Fruit fly (Drosophila melanogaster) whole organism, embryonic: ENCODE data around the gene Actn.
A peak's percentile ranks its signal among the peaks of the same experiment; 100 is the strongest.

Experiments used
- Awh ChIP-seq: fragments of 200-800 bp; sonication (Bioruptor generic); IDR thresholded peaks from 2 replicates; pipeline ENCODE4, ENCODE4 v1.3.6; 2022; ENCODE audit warnings: missing biosample characterization, missing genetic modification characterization
- BEAF-32 ChIP-seq: fragments of 200-800 bp; sonication (Bioruptor generic); optimal IDR thresholded peaks from 3 replicates; lab custom pipeline; 2017; ENCODE audit warnings: missing biosample characterization, missing genetic modification characterization, mild to moderate bottlenecking, moderate library complexity, missing genetic modification reagents
- Bgb ChIP-seq: fragments of 200-800 bp; sonication (Bioruptor generic); IDR thresholded peaks from 2 replicates; pipeline ENCODE4 v1.3.6; 2022; ENCODE audit warnings: missing biosample characterization, missing genetic modification characterization; ENCODE audit not compliant: partially characterized antibody
- CG10979 ChIP-seq: fragments of 200-800 bp; sonication (Bioruptor generic); optimal IDR thresholded peaks from 2 replicates; lab custom pipeline; 2018; ENCODE audit warnings: missing biosample characterization, mild to moderate bottlenecking, missing genetic modification characterization, moderate library complexity
- CG11398 ChIP-seq: fragments of 200-800 bp; sonication (Bioruptor generic); optimal IDR thresholded peaks from 2 replicates; lab custom pipeline; 2016; ENCODE audit warnings: missing biosample characterization, missing genetic modification characterization
- CG13624 ChIP-seq: fragments of 200-800 bp; sonication (Bioruptor generic); optimal IDR thresholded peaks from 2 replicates; lab custom pipeline; 2016; ENCODE audit warnings: missing biosample characterization, missing genetic modification characterization
- CG14667 ChIP-seq: fragments of 200-800 bp; sonication (Bioruptor generic); IDR thresholded peaks from 2 replicates; pipeline ENCODE4 v1.3.6; 2022; ENCODE audit warnings: missing biosample characterization, missing genetic modification characterization
- CG17385 ChIP-seq: fragments of 200-800 bp; sonication (Bioruptor generic); optimal IDR thresholded peaks from 3 replicates; lab custom pipeline; 2018; ENCODE audit warnings: missing biosample characterization, mild to moderate bottlenecking, missing genetic modification characterization
- CG18262 ChIP-seq: fragments of 200-800 bp; optimal IDR thresholded peaks from 3 replicates; lab custom pipeline; 2019; ENCODE audit warnings: missing biosample characterization, mild to moderate bottlenecking, missing genetic modification characterization, moderate library complexity
- CG18619 ChIP-seq: fragments of 200-800 bp; sonication (Bioruptor generic); optimal IDR thresholded peaks from 3 replicates; lab custom pipeline; 2017; ENCODE audit warnings: missing biosample characterization, mild to moderate bottlenecking, missing genetic modification characterization
- CG31224 ChIP-seq: fragments of 200-800 bp; sonication (Bioruptor generic); IDR thresholded peaks from 2 replicates; pipeline ENCODE4 v1.3.6; 2022; ENCODE audit warnings: missing biosample characterization, missing genetic modification characterization
- CG33213 ChIP-seq: fragments of 200-800 bp; sonication (Bioruptor generic); optimal IDR thresholded peaks from 3 replicates; lab custom pipeline; 2016; ENCODE audit warnings: missing biosample characterization, missing genetic modification characterization
- CG3847 ChIP-seq: fragments of 200-800 bp; sonication (Bioruptor generic); IDR thresholded peaks from 2 replicates; pipeline ENCODE4 v1.3.6; 2022; ENCODE audit warnings: missing biosample characterization, missing genetic modification characterization
- CG3995 ChIP-seq: fragments of 200-800 bp; sonication (Bioruptor generic); optimal IDR thresholded peaks from 3 replicates; lab custom pipeline; 2016; ENCODE audit warnings: missing biosample characterization, missing genetic modification characterization
- CG4328 ChIP-seq: fragments of 200-800 bp; sonication (Bioruptor generic); optimal IDR thresholded peaks from 3 replicates; lab custom pipeline; 2017; ENCODE audit warnings: missing biosample characterization, missing genetic modification reagents, missing genetic modification characterization
- CG5180 ChIP-seq: fragments of 200-800 bp; sonication (Bioruptor generic); optimal IDR thresholded peaks from 3 replicates; lab custom pipeline; 2017; ENCODE audit warnings: missing biosample characterization, missing genetic modification characterization, mild to moderate bottlenecking, moderate library complexity, missing genetic modification reagents
- CG6813 ChIP-seq: fragments of 200-800 bp; sonication (Bioruptor generic); optimal IDR thresholded peaks from 2 replicates; lab custom pipeline; 2017; ENCODE audit warnings: missing biosample characterization, missing genetic modification characterization, mild to moderate bottlenecking, moderate library complexity, missing genetic modification reagents
- CG7372 ChIP-seq: fragments of 200-800 bp; sonication (Bioruptor generic); IDR thresholded peaks from 2 replicates; pipeline ENCODE4 v1.3.6; 2022; ENCODE audit warnings: missing biosample characterization, missing genetic modification characterization
- CG7556 ChIP-seq: fragments of 200-800 bp; sonication (Bioruptor generic); optimal IDR thresholded peaks from 2 replicates; lab custom pipeline; 2017; ENCODE audit warnings: missing biosample characterization, mild to moderate bottlenecking, missing genetic modification characterization
- CG7928 ChIP-seq: fragments of 200-800 bp; sonication (Bioruptor generic); optimal IDR thresholded peaks from 2 replicates; lab custom pipeline; 2017; ENCODE audit warnings: missing biosample characterization, mild to moderate bottlenecking, missing genetic modification characterization
- CG8388 ChIP-seq: fragments of 200-800 bp; sonication (Bioruptor generic); optimal IDR thresholded peaks from 2 replicates; lab custom pipeline; 2019; ENCODE audit warnings: missing biosample characterization, mild to moderate bottlenecking, missing genetic modification characterization, moderate library complexity
- CG8944 ChIP-seq: fragments of 200-800 bp; sonication (Bioruptor generic); optimal IDR thresholded peaks from 3 replicates; lab custom pipeline; 2016; ENCODE audit warnings: missing biosample characterization, missing genetic modification characterization
- Chrac-16 ChIP-seq: fragments of 200-800 bp; sonication (Bioruptor generic); optimal IDR thresholded peaks from 3 replicates; lab custom pipeline; 2016; ENCODE audit warnings: missing biosample characterization, missing genetic modification characterization
- Dip2 ChIP-seq: fragments of 200-800 bp; sonication (Bioruptor generic); IDR thresholded peaks from 2 replicates; pipeline ENCODE4 v1.3.6; 2022; ENCODE audit warnings: missing biosample characterization, missing genetic modification characterization
- Hr39 ChIP-seq: fragments of >200 bp; optimal IDR thresholded peaks from 2 replicates; lab custom pipeline; 2017
- Hr51 ChIP-seq, 2 experiments: fragments of 200-800 bp; sonication (Bioruptor generic); optimal IDR thresholded peaks; 2 replicates in 1 of 2; 3 replicates in 1 of 2; lab custom pipeline; 2016 to 2018; ENCODE audit warnings: missing biosample characterization in 2 of 2, missing genetic modification characterization in 2 of 2, mild to moderate bottlenecking in 1 of 2, moderate library complexity in 1 of 2
- Lim3 ChIP-seq: fragments of 200-800 bp; sonication (Bioruptor generic); IDR thresholded peaks from 2 replicates; pipeline ENCODE4 v1.3.6; 2022; ENCODE audit warnings: missing biosample characterization, missing genetic modification characterization
- Nf-YA ChIP-seq: fragments of 200-800 bp; sonication (Bioruptor generic); IDR thresholded peaks from 2 replicates; pipeline ENCODE4 v1.3.6; 2022; ENCODE audit warnings: missing biosample characterization, missing genetic modification characterization
- Ptx1 ChIP-seq: fragments of 200-800 bp; sonication (Bioruptor generic); IDR thresholded peaks from 2 replicates; pipeline ENCODE4 v1.3.6; 2022; ENCODE audit warnings: missing biosample characterization, missing genetic modification characterization
- Trl ChIP-seq, 3 experiments: fragments of >200 bp in 2 of 3; fragments of 200-800 bp in 1 of 3; sonication (Bioruptor generic) in 1 of 3; optimal IDR thresholded peaks; 2 replicates in 1 of 3; 3 replicates in 2 of 3; lab custom pipeline; 2016 to 2017; ENCODE audit warnings: missing biosample characterization in 1 of 3, missing genetic modification characterization in 1 of 3
- Vsx1 ChIP-seq: fragments of 200-800 bp; sonication (Bioruptor generic); optimal IDR thresholded peaks from 2 replicates; lab custom pipeline; 2017; ENCODE audit warnings: missing biosample characterization, mild to moderate bottlenecking, missing genetic modification characterization, missing genetic modification reagents
- cg ChIP-seq: fragments of 200-800 bp; sonication (Bioruptor generic); optimal IDR thresholded peaks from 3 replicates; lab custom pipeline; 2019; ENCODE audit warnings: missing biosample characterization, mild to moderate bottlenecking, missing genetic modification characterization, moderate library complexity
- chn ChIP-seq: fragments of 200-800 bp; sonication (Bioruptor generic); optimal IDR thresholded peaks from 2 replicates; lab custom pipeline; 2016; ENCODE audit warnings: missing biosample characterization, missing genetic modification characterization
- dan ChIP-seq: fragments of 200-800 bp; sonication (Bioruptor generic); IDR thresholded peaks from 2 replicates; pipeline ENCODE4 v1.3.6; 2022; ENCODE audit warnings: missing biosample characterization, missing genetic modification characterization
- dysf ChIP-seq: fragments of 200-800 bp; sonication (Bioruptor generic); IDR thresholded peaks from 3 replicates; pipeline ENCODE4 v1.3.6; 2022; ENCODE audit warnings: missing biosample characterization, missing genetic modification characterization
- ind ChIP-seq: fragments of 200-800 bp; sonication (Bioruptor generic); optimal IDR thresholded peaks from 3 replicates; lab custom pipeline; 2016; ENCODE audit warnings: missing biosample characterization, missing genetic modification characterization
- kni ChIP-seq: fragments of 200-800 bp; sonication (Bioruptor generic); optimal IDR thresholded peaks from 3 replicates; lab custom pipeline; 2017; ENCODE audit warnings: mild to moderate bottlenecking, missing biosample characterization, missing genetic modification reagents, missing genetic modification characterization
- lola ChIP-seq, 3 experiments: fragments of >200 bp in 2 of 3; fragments of 200-800 bp in 1 of 3; sonication (Bioruptor generic) in 1 of 3; optimal IDR thresholded peaks; 2 replicates each; lab custom pipeline; 2017 to 2019; ENCODE audit warnings: missing biosample characterization in 3 of 3, missing genetic modification characterization in 3 of 3, mild to moderate bottlenecking in 1 of 3, moderate library complexity in 1 of 3
- luna ChIP-seq: fragments of 200-800 bp; sonication (Bioruptor generic); optimal IDR thresholded peaks from 2 replicates; lab custom pipeline; 2016; ENCODE audit warnings: missing biosample characterization, missing genetic modification characterization
- odd ChIP-seq: fragments of 200-800 bp; sonication (Bioruptor generic); optimal IDR thresholded peaks from 2 replicates; lab custom pipeline; 2017; ENCODE audit warnings: missing biosample characterization, mild to moderate bottlenecking, missing genetic modification characterization
- p53 ChIP-seq: fragments of 200-800 bp; sonication (Bioruptor generic); optimal IDR thresholded peaks from 2 replicates; lab custom pipeline; 2016; ENCODE audit warnings: missing biosample characterization, missing genetic modification characterization
- schlank ChIP-seq: fragments of 200-800 bp; sonication (Bioruptor generic); optimal IDR thresholded peaks from 2 replicates; lab custom pipeline; 2018; ENCODE audit warnings: missing biosample characterization, mild to moderate bottlenecking, missing genetic modification characterization
- sima ChIP-seq: fragments of 200-800 bp; sonication (Bioruptor generic); optimal IDR thresholded peaks from 2 replicates; lab custom pipeline; 2016; ENCODE audit warnings: missing biosample characterization, missing genetic modification characterization
- tap ChIP-seq: fragments of 200-800 bp; optimal IDR thresholded peaks from 3 replicates; lab custom pipeline; 2019; ENCODE audit warnings: missing biosample characterization, mild to moderate bottlenecking, missing genetic modification characterization, moderate library complexity
- tgo ChIP-seq: fragments of 200-800 bp; sonication (Bioruptor generic); IDR thresholded peaks from 3 replicates; pipeline ENCODE4 v1.3.6; 2022; ENCODE audit warnings: missing biosample characterization, missing genetic modification characterization
- twi ChIP-seq: fragments of 200-800 bp; optimal IDR thresholded peaks from 2 replicates; lab custom pipeline; 2019; ENCODE audit warnings: missing biosample characterization, mild to moderate bottlenecking, missing genetic modification characterization, moderate library complexity
- unpg ChIP-seq: fragments of 200-800 bp; sonication (Bioruptor generic); optimal IDR thresholded peaks from 3 replicates; lab custom pipeline; 2018; ENCODE audit warnings: missing biosample characterization, mild to moderate bottlenecking, missing genetic modification characterization, moderate library complexity
- vnd ChIP-seq: fragments of 200-800 bp; sonication (Bioruptor generic); IDR thresholded peaks from 3 replicates; pipeline ENCODE4 v1.3.6; 2022; ENCODE audit warnings: missing biosample characterization, missing genetic modification characterization; ENCODE audit not compliant: partially characterized antibody
- wek ChIP-seq: fragments of 200-800 bp; sonication (Bioruptor generic); optimal IDR thresholded peaks from 3 replicates; lab custom pipeline; 2018; ENCODE audit warnings: missing biosample characterization, mild to moderate bottlenecking, missing genetic modification characterization, moderate library complexity

Gene Actn

dm6 chrX:2041312-2041918 lies 696 bp downstream of the Actn start, which contains the start of gene CG4313 (continued):
- TF ChIP-seq CG3995 (GFP tag; lab: Kevin White, UChicago) (peak; percentile 97), CG33213 (peak; percentile 24), CG10979 (tag; lab: Kevin White, UChicago) (peak; percentile 55), CG7372 (GFP tag; lab: Robert Waterston, UW) (peak; percentile 79), luna (GFP tag; lab: Kevin White, UChicago) (peak; percentile 44), p53 (GFP tag; lab: Kevin White, UChicago) (peak; percentile 69), kni (peak; percentile 21), CG8388 (peak; percentile 39), twi (tag; lab: Kevin White, UChicago) (peak; percentile 49), CG18619 (peak; percentile 60), CG8944 (GFP tag; lab: Kevin White, UChicago) (peak; percentile 60), CG7556 (GFP tag; lab: Kevin White, UChicago) (peak; percentile 56), cg (GFP tag; lab: Kevin White, UChicago) (no peak), Bgb (GFP tag; lab: Robert Waterston, UW) (peak; percentile 69), chn (GFP tag; lab: Kevin White, UChicago) (peak; percentile 73), CG5180 (GFP tag; lab: Kevin White, UChicago) (peak; percentile 14), CG17385 (GFP tag; lab: Kevin White, UChicago) (peak; percentile 44), CG14667 (GFP tag; lab: Robert Waterston, UW) (peak; percentile 51), CG6813 (GFP tag; lab: Kevin White, UChicago) (no peak), CG18262 (peak; percentile 61), CG3847 (GFP tag; lab: Robert Waterston, UW) (peak; percentile 84), vnd (GFP tag; lab: Robert Waterston, UW) (peak; percentile 91), odd (GFP tag; lab: Kevin White, UChicago) (peak; percentile 28), Chrac-16 (peak; percentile 63), CG7928 (peak; percentile 83), CG11398 (GFP tag; lab: Kevin White, UChicago) (peak; percentile 71), Lim3 (GFP tag; lab: Robert Waterston, UW) (no peak), Nf-YA (GFP tag; lab: Robert Waterston, UW) (no peak), Awh (GFP tag; lab: Robert Waterston, UW) (no peak), lola (GFP tag; optimal IDR thresholded peaks at IDR 0.05; lab: Kevin White, UChicago) (peak in 1 of 3 experiments; percentile 60), BEAF-32 (GFP tag; lab: Kevin White, UChicago) (peak; percentile 92), wek (GFP tag; lab: Kevin White, UChicago) (peak; percentile 9), Dip2 (GFP tag; lab: Robert Waterston, UW) (no peak), CG13624 (GFP tag; lab: Kevin White, UChicago) (peak; percentile 80), tgo (GFP tag; lab: Robert Waterston, UW) (peak; percentile 70), dysf (GFP tag; lab: Robert Waterston, UW) (peak; percentile 76), dan (GFP tag; lab: Robert Waterston, UW) (0 out of 2 replicates have a peak, but pooled peaks have one; percentile 31), sima (GFP tag; lab: Kevin White, UChicago) (no peak), Vsx1 (GFP tag; lab: Kevin White, UChicago) (no peak), Hr51 (GFP tag; optimal IDR thresholded peaks at IDR 0.05; lab: Kevin White, UChicago) (peak; percentile 51 to 69), ind (peak; percentile 76), Trl (optimal IDR thresholded peaks at IDR 0.05; lab: Kevin White, UChicago) (no peak), Trl (GFP tag; optimal IDR thresholded peaks at IDR 0.05; lab: Kevin White, UChicago) (peak; percentile 79), Hr39 (no peak), CG31224 (GFP tag; lab: Robert Waterston, UW) (peak; percentile 56; the same call in 1 of the 2 replicates), schlank (tag; lab: Kevin White, UChicago) (peak; percentile 22), tap (tag; lab: Kevin White, UChicago) (peak; percentile 48), Ptx1 (GFP tag; lab: Robert Waterston, UW) (peak; percentile 76), unpg (GFP tag; lab: Kevin White, UChicago) (peak; percentile 57), CG4328 (GFP tag; lab: Kevin White, UChicago) (peak; percentile 61)
